Worm (Caenorhabditis elegans) whole organism, young adult: ENCODE results near the gene oac-8.

ENCODE experiments used
- dpl-1 ChIP-seq: fragments of 150-350 bp; optimal IDR thresholded peaks from 2 replicates; lab custom pipeline; 2014; ENCODE audit warnings: missing biosample characterization, missing genetic modification reagents, missing genetic modification characterization
- hlh-26 ChIP-seq: fragments of 200-800 bp; sonication (Bioruptor generic); conservative IDR thresholded peaks from 2 replicates; pipeline ENCODE4 v1.3.6; 2022; ENCODE audit warnings: missing genetic modification reagents, missing genetic modification characterization, missing compliant biosample characterization
- mel-28 ChIP-seq: sonication (generic microtip); optimal IDR thresholded peaks from 2 replicates; lab custom pipeline; 2016; ENCODE audit warnings: borderline replicate concordance, mild to moderate bottlenecking, missing genetic modification characterization, missing compliant biosample characterization
- nfya-2 ChIP-seq: fragments of 200-800 bp; sonication (Bioruptor generic); IDR thresholded peaks from 2 replicates; pipeline ENCODE4 v1.3.6; 2022; ENCODE audit warnings: missing genetic modification reagents, missing genetic modification characterization, missing compliant biosample characterization
- nhr-90 ChIP-seq: sonication (generic microtip); optimal IDR thresholded peaks from 2 replicates; lab custom pipeline; 2016; ENCODE audit warnings: missing genotype, mild to moderate bottlenecking, missing genetic modification characterization, missing compliant biosample characterization
- pha-4 ChIP-seq: fragments of 150-350 bp; sonication (generic microtip); optimal IDR thresholded peaks from 2 replicates; lab custom pipeline; 2014; ENCODE audit warnings: missing biosample characterization, missing genetic modification reagents, missing genetic modification characterization
- rec-8 ChIP-seq, 2 experiments: sonication (generic microtip); optimal IDR thresholded peaks; 2 replicates each; lab custom pipeline; 2016; ENCODE audit warnings: mild to moderate bottlenecking in 2 of 2, missing genetic modification characterization in 2 of 2, missing genetic modification reagents in 2 of 2, missing genotype in 2 of 2, missing biosample characterization in 1 of 2, missing compliant biosample characterization in 1 of 2, moderate library complexity in 1 of 2
- snpc-4 ChIP-seq, 5 experiments: fragments of 150-350 bp in 1 of 5; sonication (generic microtip) in 4 of 5; optimal IDR thresholded peaks; 2 replicates each; lab custom pipeline; 2014 to 2018; ENCODE audit warnings: missing genetic modification characterization in 5 of 5, missing biosample characterization in 3 of 5, antibody characterized with exemption in 2 of 5, mild to moderate bottlenecking in 2 of 5, missing compliant biosample characterization in 2 of 5, missing genotype in 2 of 5, moderate library complexity in 2 of 5, missing genetic modification reagents in 1 of 5
- ztf-25 ChIP-seq: fragments of 200-800 bp; sonication (Bioruptor generic); IDR thresholded peaks from 2 replicates; pipeline ENCODE4 v1.3.6; 2022; ENCODE audit warnings: missing genetic modification reagents, missing genetic modification characterization, missing compliant biosample characterization

ce11 chrIV:10589072-10589471 is 4.7 kb downstream of the oac-8 start, which contains the start of gene C43F9.4:
- no peak for TF ChIP-seq nfya-2 (GFP tag; lab: Robert Waterston, UW)
- no peak for TF ChIP-seq dpl-1
- TF ChIP-seq rec-8 (tag; optimal IDR thresholded peaks at IDR 0.05; lab: Kevin White, UChicago) = no peak
- no peak for TF ChIP-seq ztf-25 (GFP tag; lab: Robert Waterston, UW)
- TF ChIP-seq pha-4 (tag; lab: Kevin White, UChicago) = no peak
- TF ChIP-seq mel-28 (tag; lab: Kevin White, UChicago) = no peak
- TF ChIP-seq snpc-4 (GFP tag; optimal IDR thresholded peaks at IDR 0.05; lab: Kevin White, UChicago) = no peak
- TF ChIP-seq snpc-4 (tag; optimal IDR thresholded peaks at IDR 0.05; lab: Kevin White, UChicago) = no peak
- no peak for TF ChIP-seq hlh-26 (GFP tag; lab: Robert Waterston, UW)
- no peak for TF ChIP-seq nhr-90 (tag; lab: Kevin White, UChicago)
